Worm (Caenorhabditis elegans) whole organism, L1 larva: ENCODE results near the gene aagr-2.

Source experiments
- dpl-1 ChIP-seq, 3 experiments: fragments of 150-350 bp in 2 of 3; sonication (generic microtip) in 1 of 3; optimal IDR thresholded peaks; 2 replicates each; lab custom pipeline; 2014 to 2017; ENCODE audit warnings: missing biosample characterization in 3 of 3, missing genetic modification characterization in 3 of 3, missing genetic modification reagents in 3 of 3
- elt-2 ChIP-seq: sonication (generic microtip); optimal IDR thresholded peaks from 2 replicates; lab custom pipeline; 2016; ENCODE audit warnings: missing genetic modification characterization, mild to moderate bottlenecking, inconsistent platforms, missing compliant biosample characterization, missing genetic modification reagents
- mdl-1 ChIP-seq, 2 experiments: fragments of 150-350 bp; optimal IDR thresholded peaks; 2 replicates each; lab custom pipeline; 2014 to 2017; ENCODE audit warnings: missing biosample characterization in 2 of 2, missing genetic modification characterization in 2 of 2, inconsistent platforms in 1 of 2
- nhr-76 ChIP-seq: sonication (generic microtip); optimal IDR thresholded peaks from 2 replicates; lab custom pipeline; 2017; ENCODE audit warnings: missing biosample characterization, missing genetic modification characterization
- skn-1 ChIP-seq: fragments of 150-350 bp; optimal IDR thresholded peaks from 2 replicates; lab custom pipeline; 2014; ENCODE audit warnings: missing biosample characterization, missing genetic modification characterization
- ztf-11 ChIP-seq, 2 experiments: sonication (generic microtip); optimal IDR thresholded peaks; 2 replicates each; lab custom pipeline; 2016 to 2017; ENCODE audit warnings: missing genetic modification characterization in 2 of 2, missing biosample characterization in 1 of 2, missing compliant biosample characterization in 1 of 2

DNA sequence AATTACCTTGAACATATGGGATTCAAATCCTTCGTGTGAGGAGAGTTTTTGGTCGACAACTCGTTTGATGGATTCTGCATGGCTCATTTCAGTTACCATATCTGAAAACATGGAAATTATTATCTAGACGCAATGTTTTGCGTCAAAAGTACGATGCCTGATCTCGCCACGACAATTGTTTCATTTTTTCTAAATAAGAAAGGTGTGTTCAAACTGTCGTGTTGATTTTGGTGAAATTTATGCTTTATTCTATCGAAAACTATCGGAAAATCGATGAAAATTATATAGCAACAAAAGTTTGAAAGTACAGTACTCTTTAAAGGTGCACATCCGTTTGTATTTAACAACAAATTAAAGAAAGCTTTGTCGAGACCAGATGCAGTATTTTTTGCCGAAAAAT is 16.0 kb upstream of the aagr-2 start, which contains the start of gene cblc-1:
- TF ChIP-seq elt-2 (no peak), nhr-76 (no peak), ztf-11 (tag; optimal IDR thresholded peaks at IDR 0.05; lab: Kevin White, UChicago) (no peak), skn-1 (tag; lab: Kevin White, UChicago) (no peak), dpl-1 (GFP tag; optimal IDR thresholded peaks at IDR 0.05; lab: Kevin White, UChicago) (no peak), mdl-1 (tag; optimal IDR thresholded peaks at IDR 0.05; lab: Kevin White, UChicago) (no peak)
